Worm (Caenorhabditis elegans): Measurements from ENCODE around the gene asp-8.

DNA sequence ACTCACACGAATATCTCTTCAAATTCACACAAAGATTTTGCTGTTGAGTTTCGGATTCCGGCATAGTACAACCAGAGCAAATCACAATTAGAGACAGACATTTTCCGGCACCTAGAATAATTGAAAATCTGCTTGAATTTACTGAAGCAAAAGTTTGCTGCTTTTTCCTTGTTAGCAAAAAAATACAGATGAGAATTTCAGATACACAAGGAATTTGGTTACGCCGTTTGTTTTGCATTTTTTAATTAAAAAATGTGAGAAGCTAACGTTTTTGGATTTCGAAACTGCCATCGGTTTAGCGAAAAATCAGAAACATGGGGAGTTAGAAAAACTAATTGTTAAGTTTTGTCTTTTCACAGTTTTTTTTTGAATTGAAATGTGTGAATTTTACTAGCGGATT is 44.4 kb upstream of the asp-8 start, which contains the start of gene srw-118:
- no peak for TF ChIP-seq nhr-85 (tag)
- no peak for TF ChIP-seq skn-1 (tag; optimal IDR thresholded peaks at IDR 0.05)
- no peak for TF ChIP-seq hlh-4 (tag; optimal IDR thresholded peaks at IDR 0.05)
- TF ChIP-seq mdl-1 (tag; optimal IDR thresholded peaks at IDR 0.05): no peak
- TF ChIP-seq alr-1 (tag; optimal IDR thresholded peaks at IDR 0.05; ENCODE audit: borderline replicate concordance): no peak
- no peak for TF ChIP-seq sox-4 (tag; optimal IDR thresholded peaks at IDR 0.05)
- no peak for TF ChIP-seq elt-2 (tag; optimal IDR thresholded peaks at IDR 0.05)
- TF ChIP-seq F16B12.6 (tag; optimal IDR thresholded peaks at IDR 0.05): no peak
- TF ChIP-seq ces-1 (GFP tag; optimal IDR thresholded peaks at IDR 0.05): no peak

Measured in whole organism, L1 larva.